Fruit fly (Drosophila melanogaster): Measurements from ENCODE around the gene Ugt35B1.

The Ugt35B1 gene

dm6 chr3R:11198062-11198472 lies 28.0 kb upstream of the Ugt35B1 start (continued):
- no peak for TF ChIP-seq p53 (GFP tag; optimal IDR thresholded peaks at IDR 0.05)
- TF ChIP-seq Gsc (GFP tag; IDR thresholded peaks at IDR 0.05): no peak
- TF ChIP-seq Trl (optimal IDR thresholded peaks at IDR 0.05): peak; percentile 48 to 70
- no peak for TF ChIP-seq Trl (GFP tag; optimal IDR thresholded peaks at IDR 0.05)
- no peak for TF ChIP-seq CG31441 (GFP tag; IDR thresholded peaks at IDR 0.05)
- TF ChIP-seq gcm (GFP tag; optimal IDR thresholded peaks at IDR 0.05): no peak
- no peak for TF ChIP-seq CG30403 (GFP tag; optimal IDR thresholded peaks at IDR 0.05)
- no peak for TF ChIP-seq CG17912 (GFP tag; optimal IDR thresholded peaks at IDR 0.05)
- TF ChIP-seq CG15514 (GFP tag; optimal IDR thresholded peaks at IDR 0.05): peak; percentile 11
- TF ChIP-seq Xrp1 (GFP tag; IDR thresholded peaks at IDR 0.05): peak; percentile 46; the same call in 1 of the 2 replicates
- no peak for TF ChIP-seq CG12744 (GFP tag; optimal IDR thresholded peaks at IDR 0.05)
- no peak for TF ChIP-seq Hr51 (GFP tag; optimal IDR thresholded peaks at IDR 0.05)
- TF ChIP-seq Dref (GFP tag; IDR thresholded peaks at IDR 0.05): no peak
- TF ChIP-seq chn (GFP tag; optimal IDR thresholded peaks at IDR 0.05): no peak
- TF ChIP-seq klu (GFP tag; IDR thresholded peaks at IDR 0.05): no peak
- no peak for TF ChIP-seq odd (GFP tag; optimal IDR thresholded peaks at IDR 0.05)
- TF ChIP-seq Dp (GFP tag; optimal IDR thresholded peaks at IDR 0.05): no peak
- TF ChIP-seq pfk (GFP tag; optimal IDR thresholded peaks at IDR 0.05): no peak
- TF ChIP-seq Sry-δ (GFP tag; optimal IDR thresholded peaks at IDR 0.05): no peak
- TF ChIP-seq gsb (GFP tag; IDR thresholded peaks at IDR 0.05): no peak
- no peak for TF ChIP-seq CG17568 (GFP tag; optimal IDR thresholded peaks at IDR 0.05)
- TF ChIP-seq CG2120 (GFP tag; optimal IDR thresholded peaks at IDR 0.05): peak; percentile 3
- no peak for TF ChIP-seq salm (tag; optimal IDR thresholded peaks at IDR 0.05)
- no peak for TF ChIP-seq CG6689 (GFP tag; IDR thresholded peaks at IDR 0.05)
- TF ChIP-seq CG14965 (GFP tag; optimal IDR thresholded peaks at IDR 0.05; ENCODE audit: borderline replicate concordance): no peak
- no peak for TF ChIP-seq ara (GFP tag; IDR thresholded peaks at IDR 0.05)
- TF ChIP-seq CG42726 (GFP tag; IDR thresholded peaks at IDR 0.05; ENCODE audit: partially characterized antibody): no peak
- TF ChIP-seq wek (GFP tag; optimal IDR thresholded peaks at IDR 0.05): no peak
- no peak for TF ChIP-seq Dfd (GFP tag; optimal IDR thresholded peaks at IDR 0.05)
- TF ChIP-seq CG8944 (GFP tag; optimal IDR thresholded peaks at IDR 0.05): no peak
- TF ChIP-seq cg (GFP tag; optimal IDR thresholded peaks at IDR 0.05): peak; percentile 25
- peak; percentile 23 for TF ChIP-seq CG7987 (GFP tag; optimal IDR thresholded peaks at IDR 0.05)
- peak in 1 of 2 experiments; percentile 92 for TF ChIP-seq Pdp1 (GFP tag; optimal IDR thresholded peaks at IDR 0.05)
- no peak for TF ChIP-seq Gug (GFP tag; IDR thresholded peaks at IDR 0.05)
- no peak for TF ChIP-seq dmrt11E (tag; optimal IDR thresholded peaks at IDR 0.05)
- no peak for TF ChIP-seq sqz (GFP tag; optimal IDR thresholded peaks at IDR 0.05)
- no peak for TF ChIP-seq CG15011 (GFP tag; optimal IDR thresholded peaks at IDR 0.05)
- TF ChIP-seq CG12071 (GFP tag; optimal IDR thresholded peaks at IDR 0.05): peak; percentile 50
- TF ChIP-seq gem (tag; optimal IDR thresholded peaks at IDR 0.05): no peak
- no peak for TF ChIP-seq CG43689 (GFP tag; IDR thresholded peaks at IDR 0.05)
- no peak for TF ChIP-seq CG13424 (tag; optimal IDR thresholded peaks at IDR 0.05)
- no peak for TF ChIP-seq zen (tag; optimal IDR thresholded peaks at IDR 0.05)
- no peak for TF ChIP-seq CG6791 (GFP tag; IDR thresholded peaks at IDR 0.05; ENCODE audit: partially characterized antibody)
- no peak for TF ChIP-seq Vsx1 (GFP tag; optimal IDR thresholded peaks at IDR 0.05)
- no peak for TF ChIP-seq emc (GFP tag; optimal IDR thresholded peaks at IDR 0.05)
- TF ChIP-seq trem (tag; optimal IDR thresholded peaks at IDR 0.05): no peak
- TF ChIP-seq CG1603 (tag; optimal IDR thresholded peaks at IDR 0.05): no peak
- TF ChIP-seq CG14441 (GFP tag; IDR thresholded peaks at IDR 0.05): no peak; the same call in 1 of the 2 replicates
- TF ChIP-seq croc (GFP tag; conservative IDR thresholded peaks at IDR 0.05): no peak
- no peak for TF ChIP-seq Lpt (GFP tag; optimal IDR thresholded peaks at IDR 0.05)
- no peak for TF ChIP-seq pho (GFP tag; optimal IDR thresholded peaks at IDR 0.05)
- peak; percentile 46 for TF ChIP-seq Hey (tag; optimal IDR thresholded peaks at IDR 0.05)
